Worm (Caenorhabditis elegans) whole organism, L4 larva: Measurements from ENCODE around the gene sfxn-1.2.

ENCODE experiments used
- F37D6.2 ChIP-seq: sonication (generic microtip); optimal IDR thresholded peaks from 2 replicates; lab custom pipeline; 2016; ENCODE audit warnings: mild to moderate bottlenecking, missing genetic modification characterization, missing compliant biosample characterization
- F44E2.7 ChIP-seq: fragments of 200-800 bp; sonication (Bioruptor generic); IDR thresholded peaks from 2 replicates; pipeline ENCODE4 v2.1.2; 2022; ENCODE audit warnings: missing genetic modification characterization, missing compliant biosample characterization
- T20F7.1 ChIP-seq: fragments of 200-800 bp; sonication (Bioruptor generic); optimal IDR thresholded peaks from 2 replicates; lab custom pipeline; 2018; ENCODE audit warnings: mild to moderate bottlenecking, missing genetic modification characterization, missing compliant biosample characterization
- T26A8.4 ChIP-seq: fragments of 200-800 bp; sonication (Bioruptor generic); IDR thresholded peaks from 2 replicates; pipeline ENCODE4 v1.3.6; 2022; ENCODE audit warnings: missing genetic modification characterization, missing compliant biosample characterization
- Y105C5A.15 ChIP-seq: fragments of 200-800 bp; sonication (Bioruptor generic); IDR thresholded peaks from 2 replicates; pipeline ENCODE4 v1.3.6; 2022; ENCODE audit warnings: missing genetic modification characterization, missing compliant biosample characterization
- Y48G9A.11 ChIP-seq: fragments of 200-800 bp; sonication (Bioruptor generic); IDR thresholded peaks from 2 replicates; pipeline ENCODE4 v1.3.6; 2022; ENCODE audit warnings: missing genetic modification reagents, missing genetic modification characterization, missing compliant biosample characterization
- Y5F2A.4 ChIP-seq: fragments of 200-800 bp; sonication (Bioruptor generic); optimal IDR thresholded peaks from 2 replicates; lab custom pipeline; 2018; ENCODE audit warnings: mild to moderate bottlenecking, missing genetic modification characterization, missing compliant biosample characterization
- Y75B8A.6 ChIP-seq: fragments of 200-800 bp; sonication (Bioruptor generic); IDR thresholded peaks from 2 replicates; pipeline ENCODE4 v1.3.6; 2022; ENCODE audit warnings: missing genetic modification reagents, missing genetic modification characterization, missing compliant biosample characterization
- ZK337.2 ChIP-seq: fragments of 200-800 bp; sonication (Bioruptor generic); IDR thresholded peaks from 2 replicates; pipeline ENCODE4 v1.3.6; 2022; ENCODE audit warnings: missing genetic modification reagents, missing genetic modification characterization, missing compliant biosample characterization
- aha-1 ChIP-seq: fragments of 150-350 bp; peaks from one replicate; lab custom pipeline; 2014; ENCODE audit warnings: missing biosample characterization, missing genetic modification characterization
- aly-2 ChIP-seq: sonication (generic microtip); optimal IDR thresholded peaks from 2 replicates; lab custom pipeline; 2018; ENCODE audit warnings: missing biosample characterization, missing genetic modification characterization
- ama-1 ChIP-seq: fragments of 150-350 bp; optimal IDR thresholded peaks from 2 replicates; lab custom pipeline; 2014; ENCODE audit warnings: inconsistent platforms, mixed read lengths
- ceh-62 ChIP-seq: sonication (generic microtip); optimal IDR thresholded peaks from 2 replicates; lab custom pipeline; 2017; ENCODE audit warnings: missing biosample characterization, missing genetic modification characterization
- daf-12 ChIP-seq: fragments of 150-350 bp; optimal IDR thresholded peaks from 2 replicates; lab custom pipeline; 2014; ENCODE audit warnings: missing biosample characterization, missing genetic modification reagents, missing genetic modification characterization
- daf-16 ChIP-seq, 3 experiments: sonication (generic microtip); optimal IDR thresholded peaks; 2 replicates each; lab custom pipeline; 2016 to 2017; ENCODE audit warnings: missing genetic modification characterization in 3 of 3, missing genetic modification reagents in 3 of 3, mild to moderate bottlenecking in 2 of 3, missing compliant biosample characterization in 2 of 3, missing biosample characterization in 1 of 3, moderate library complexity in 1 of 3
- dmd-6 ChIP-seq: fragments of 200-800 bp; sonication (Bioruptor generic); IDR thresholded peaks from 2 replicates; pipeline ENCODE4 v1.3.6; 2022; ENCODE audit warnings: missing genetic modification reagents, missing genetic modification characterization, missing compliant biosample characterization
- dve-1 ChIP-seq: sonication (generic microtip); optimal IDR thresholded peaks from 2 replicates; lab custom pipeline; 2017; ENCODE audit warnings: antibody characterized with exemption, mild to moderate bottlenecking, missing genetic modification characterization, missing compliant biosample characterization; ENCODE audit not compliant: insufficient read depth
- gei-8 ChIP-seq: fragments of 200-800 bp; sonication (Bioruptor generic); optimal IDR thresholded peaks from 2 replicates; lab custom pipeline; 2018; ENCODE audit warnings: mild to moderate bottlenecking, missing genetic modification characterization, missing compliant biosample characterization
- hif-1 ChIP-seq, 2 experiments: sonication (generic microtip); optimal IDR thresholded peaks; 2 replicates each; lab custom pipeline; 2016 to 2017; ENCODE audit warnings: missing compliant biosample characterization in 2 of 2, missing genetic modification characterization in 2 of 2, missing genetic modification reagents in 2 of 2, missing genotype in 2 of 2, mild to moderate bottlenecking in 1 of 2
- hlh-11 ChIP-seq: fragments of 200-800 bp; sonication (Bioruptor generic); optimal IDR thresholded peaks from 2 replicates; lab custom pipeline; 2018; ENCODE audit warnings: mild to moderate bottlenecking, missing genetic modification characterization, missing compliant biosample characterization
- lin-1 ChIP-seq: fragments of 200-800 bp; sonication (Bioruptor generic); IDR thresholded peaks from 2 replicates; pipeline ENCODE4 v1.3.6; 2022; ENCODE audit warnings: missing genetic modification reagents, missing genetic modification characterization, missing compliant biosample characterization
- lin-13 ChIP-seq: fragments of 150-350 bp; optimal IDR thresholded peaks from 2 replicates; lab custom pipeline; 2014; ENCODE audit warnings: missing biosample characterization, missing genetic modification reagents, missing genetic modification characterization
- lin-15B ChIP-seq: fragments of 150-350 bp; sonication (generic microtip); optimal IDR thresholded peaks from 3 replicates; lab custom pipeline; 2014; ENCODE audit warnings: missing biosample characterization, missing genetic modification characterization
- lin-38 ChIP-seq: fragments of 200-800 bp; sonication (Bioruptor generic); IDR thresholded peaks from 2 replicates; pipeline ENCODE4 v1.3.6; 2022; ENCODE audit warnings: missing genetic modification reagents, missing genetic modification characterization, missing compliant biosample characterization
- madf-9 ChIP-seq: fragments of 200-800 bp; sonication (Bioruptor generic); conservative IDR thresholded peaks from 2 replicates; pipeline ENCODE4 v1.3.6; 2022; ENCODE audit warnings: missing genetic modification reagents, missing genetic modification characterization, missing compliant biosample characterization
- mdl-1 ChIP-seq, 2 experiments: fragments of 150-350 bp in 1 of 2; sonication (generic microtip) in 1 of 2; optimal IDR thresholded peaks; 2 replicates each; lab custom pipeline; 2014 to 2017; ENCODE audit warnings: missing biosample characterization in 2 of 2, missing genetic modification characterization in 2 of 2
- mes-2 ChIP-seq: sonication (generic microtip); optimal IDR thresholded peaks from 2 replicates; lab custom pipeline; 2016; ENCODE audit warnings: missing genotype, mild to moderate bottlenecking, missing genetic modification characterization, missing compliant biosample characterization; ENCODE audit not compliant: poor library complexity, severe bottlenecking
- nhr-10 ChIP-seq: fragments of 150-350 bp; optimal IDR thresholded peaks from 2 replicates; lab custom pipeline; 2014; ENCODE audit warnings: missing biosample characterization, missing genetic modification characterization
- nhr-28 ChIP-seq: fragments of 150-350 bp; optimal IDR thresholded peaks from 2 replicates; lab custom pipeline; 2014; ENCODE audit warnings: missing biosample characterization, missing genetic modification characterization
- nhr-42 ChIP-seq: fragments of 200-800 bp; sonication (Bioruptor generic); IDR thresholded peaks from 2 replicates; pipeline ENCODE4 v1.3.6; 2022; ENCODE audit warnings: missing genetic modification characterization, missing compliant biosample characterization
- nhr-48 ChIP-seq: sonication (generic microtip); optimal IDR thresholded peaks from 2 replicates; lab custom pipeline; 2016; ENCODE audit warnings: mild to moderate bottlenecking, missing genetic modification characterization, missing compliant biosample characterization
- php-3 ChIP-seq: fragments of 200-800 bp; sonication (Bioruptor generic); IDR thresholded peaks from 2 replicates; pipeline ENCODE4 v1.3.6; 2022; ENCODE audit warnings: missing genetic modification reagents, missing genetic modification characterization, missing compliant biosample characterization
- saeg-2 ChIP-seq: fragments of 200-800 bp; sonication (Bioruptor generic); IDR thresholded peaks from 2 replicates; pipeline ENCODE4 v1.3.6; 2022; ENCODE audit warnings: missing genetic modification reagents, missing genetic modification characterization, missing compliant biosample characterization
- set-16 ChIP-seq: fragments of 200-800 bp; sonication (Bioruptor generic); IDR thresholded peaks from 2 replicates; pipeline ENCODE4 v1.3.6; 2022; ENCODE audit warnings: missing genetic modification reagents, missing genetic modification characterization, missing compliant biosample characterization
- skn-1 ChIP-seq: fragments of 150-350 bp; optimal IDR thresholded peaks from 2 replicates; lab custom pipeline; 2014; ENCODE audit warnings: missing biosample characterization, missing genetic modification characterization
- snpc-1.2 ChIP-seq: fragments of 200-800 bp; sonication (Bioruptor generic); IDR thresholded peaks from 2 replicates; pipeline ENCODE4 v1.3.6; 2022; ENCODE audit warnings: missing genetic modification reagents, missing genetic modification characterization, missing compliant biosample characterization
- tra-1 ChIP-seq: fragments of 200-800 bp; sonication (Bioruptor generic); IDR thresholded peaks from 2 replicates; pipeline ENCODE4 v1.3.6; 2022; ENCODE audit warnings: missing genetic modification reagents, missing genetic modification characterization, missing compliant biosample characterization
- unc-130 ChIP-seq: sonication (generic microtip); optimal IDR thresholded peaks from 2 replicates; lab custom pipeline; 2016; ENCODE audit warnings: missing genetic modification reagents, missing genetic modification characterization, missing compliant biosample characterization
- ztf-11 ChIP-seq: fragments of 150-350 bp; optimal IDR thresholded peaks from 2 replicates; lab custom pipeline; 2014; ENCODE audit warnings: missing biosample characterization, missing genetic modification characterization

sfxn-1.2 gene

DNA sequence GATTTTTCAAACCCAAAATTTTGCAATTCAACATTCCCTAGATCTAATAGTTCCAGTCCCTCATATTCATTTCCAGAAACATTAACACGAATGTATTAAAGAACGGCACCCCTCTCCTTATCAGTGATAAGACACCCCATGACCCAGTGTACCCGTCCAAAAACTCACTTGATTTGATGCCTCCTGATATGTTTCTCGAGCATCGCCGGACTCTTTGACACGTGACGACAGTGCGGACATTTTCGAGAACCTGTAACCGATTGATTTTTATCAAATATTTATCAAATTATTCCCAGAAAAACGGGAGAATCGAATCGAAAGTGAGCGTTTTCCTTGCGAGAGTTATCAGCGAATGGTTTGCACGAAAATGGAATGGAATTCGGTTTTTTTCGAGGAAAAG is 34.9 kb upstream of the sfxn-1.2 start (continued):
- TF ChIP-seq mes-2 (peak; percentile 39), skn-1 (tag; lab: Kevin White, UChicago) (no peak), Y5F2A.4 (GFP tag; lab: Kevin White, UChicago) (no peak), lin-38 (GFP tag; lab: Robert Waterston, UW) (0 out of 2 replicates have a peak, but pooled peaks have one; percentile 25), nhr-10 (peak; percentile 79), php-3 (GFP tag; lab: Robert Waterston, UW) (peak; percentile 49; the same call in 1 of the 2 replicates), Y75B8A.6 (no peak), lin-15B (tag; lab: Kevin White, UChicago) (no peak), T26A8.4 (GFP tag; lab: Robert Waterston, UW) (0 out of 2 replicates have a peak, but pooled peaks have one; percentile 49), daf-16 (GFP tag; optimal IDR thresholded peaks at IDR 0.05; lab: Kevin White, UChicago) (peak in 1 of 2 experiments; percentile 22), daf-16 (tag; optimal IDR thresholded peaks at IDR 0.05; lab: Kevin White, UChicago) (peak; percentile 93), nhr-28 (peak; percentile 66), mdl-1 (tag; optimal IDR thresholded peaks at IDR 0.05; lab: Kevin White, UChicago) (peak in 1 of 2 experiments; percentile 13), set-16 (no peak), dve-1 (tag; lab: Kevin White, UChicago) (peak; percentile 93), unc-130 (GFP tag; lab: Kevin White, UChicago) (no peak), F37D6.2 (tag; lab: Kevin White, UChicago) (no peak), ceh-62 (no peak), nhr-48 (tag; lab: Kevin White, UChicago) (peak; percentile 79), saeg-2 (no peak), Y105C5A.15 (GFP tag; lab: Robert Waterston, UW) (no peak), madf-9 (no peak), ztf-11 (tag; lab: Kevin White, UChicago) (no peak), gei-8 (GFP tag; lab: Kevin White, UChicago) (peak; percentile 49), ZK337.2 (GFP tag; lab: Robert Waterston, UW) (no peak), hif-1 (tag; optimal IDR thresholded peaks at IDR 0.05; lab: Kevin White, UChicago) (no peak), hlh-11 (tag; lab: Kevin White, UChicago) (peak; percentile 87), lin-1 (GFP tag; lab: Robert Waterston, UW) (no peak; the same call in 1 of the 2 replicates), snpc-1.2 (GFP tag; lab: Robert Waterston, UW) (no peak), F44E2.7 (no peak), nhr-42 (GFP tag; lab: Robert Waterston, UW) (no peak)
- TF ChIP-seq, all 104 proteins: peak for 22

ce11 chrII:11152495-11152894 is 33.3 kb upstream of the sfxn-1.2 start, which contains the start of gene pqm-1:
TSS of gene pqm-1 (minus strand) at chrII:11152595.
- peak; percentile 21 for TF ChIP-seq aha-1 (tag; lab: Kevin White, UChicago)
- no peak for TF ChIP-seq Y48G9A.11 (GFP tag; lab: Robert Waterston, UW)

DNA sequence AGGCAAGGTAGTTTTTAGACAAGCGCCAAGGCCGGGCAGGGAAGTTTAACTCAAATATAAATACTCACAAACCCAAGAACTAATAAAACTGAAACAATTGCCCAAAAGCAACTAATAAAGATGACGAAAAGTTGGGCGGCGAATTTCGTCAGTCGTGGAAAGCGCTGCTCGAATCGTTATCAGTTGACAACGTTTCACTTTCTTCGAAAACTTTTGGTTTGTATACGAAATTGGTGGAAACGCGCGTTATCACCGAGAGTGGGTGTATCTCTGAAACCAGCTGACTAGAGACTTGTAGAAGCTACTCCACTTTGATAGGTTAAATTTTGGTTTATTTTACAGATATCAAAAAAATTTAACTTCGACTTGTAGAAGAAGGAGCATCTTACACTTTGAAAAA is 32.7 kb upstream of the sfxn-1.2 start:
- no peak for TF ChIP-seq ZK337.2 (GFP tag; lab: Robert Waterston, UW)
- TF ChIP-seq aly-2 (tag; lab: Kevin White, UChicago), result no peak
- TF ChIP-seq aha-1 (tag; lab: Kevin White, UChicago), result peak; percentile 63
- TF ChIP-seq gei-8 (GFP tag; lab: Kevin White, UChicago), result no peak
- peak; percentile 76 for TF ChIP-seq hlh-11 (tag; lab: Kevin White, UChicago)
- peak; percentile 67 for TF ChIP-seq dve-1 (tag; lab: Kevin White, UChicago)
- peak; percentile 12; the same call in 1 of the 2 replicates for TF ChIP-seq lin-38 (GFP tag; lab: Robert Waterston, UW)
- TF ChIP-seq nhr-48 (tag; lab: Kevin White, UChicago), result peak; percentile 13
- TF ChIP-seq daf-16 (GFP tag; optimal IDR thresholded peaks at IDR 0.05; lab: Kevin White, UChicago), result no peak
- TF ChIP-seq daf-16 (tag; optimal IDR thresholded peaks at IDR 0.05; lab: Kevin White, UChicago), result peak; percentile 78
- TF ChIP-seq mes-2, result peak; percentile 13
- TF ChIP-seq lin-13 (GFP tag; lab: Kevin White, UChicago), result no peak
- no peak for TF ChIP-seq daf-12 (tag; lab: Kevin White, UChicago)
- TF ChIP-seq T20F7.1 (GFP tag; lab: Kevin White, UChicago), result no peak
- TF ChIP-seq dmd-6 (GFP tag; lab: Robert Waterston, UW), result peak; percentile 74
- TF ChIP-seq php-3 (GFP tag; lab: Robert Waterston, UW), result 0 out of 2 replicates have a peak, but pooled peaks have one; percentile 38
- TF ChIP-seq ceh-62, result no peak
- no peak for TF ChIP-seq saeg-2
- 0 out of 2 replicates have a peak, but pooled peaks have one; percentile 37 for TF ChIP-seq tra-1 (GFP tag; lab: Robert Waterston, UW)
- TF ChIP-seq nhr-28, result peak; percentile 41
- TF ChIP-seq ama-1 (lab: Kevin White, UChicago), result peak; percentile 9
- TF ChIP-seq, all 104 proteins: peak for 12
